Worm (Caenorhabditis elegans): ENCODE data around the gene par-1.

ce11 chrV:14194514-14194913, 49.3 kb upstream of the par-1 start:
- TF ChIP-seq R02D3.7 (tag; optimal IDR thresholded peaks at IDR 0.05) = no peak
- TF ChIP-seq ama-1 (optimal IDR thresholded peaks at IDR 0.05) = peak; percentile 40
- TF ChIP-seq pqm-1 (tag; optimal IDR thresholded peaks at IDR 0.05) = no peak
- TF ChIP-seq nhr-25 (tag; optimal IDR thresholded peaks at IDR 0.05) = no peak
- no peak for TF ChIP-seq unc-39 (tag; optimal IDR thresholded peaks at IDR 0.05)
- no peak for TF ChIP-seq lin-15B (tag; optimal IDR thresholded peaks at IDR 0.05)
- no peak for TF ChIP-seq ZK546.5 (tag; optimal IDR thresholded peaks at IDR 0.05)
- TF ChIP-seq zag-1 (tag; optimal IDR thresholded peaks at IDR 0.05) = no peak
- TF ChIP-seq pha-4 (tag; optimal IDR thresholded peaks at IDR 0.05) = no peak

Measured in whole organism, L3 larva.